Worm (Caenorhabditis elegans) whole organism, midembryonic: ENCODE measurements around the gene Y97E10AR.4.

Experiments
- T22C8.4 ChIP-seq: fragments of 200-800 bp; sonication (Bioruptor generic); IDR thresholded peaks from 2 replicates; pipeline ENCODE4 v1.3.6; 2022; ENCODE audit warnings: missing genetic modification characterization, missing compliant biosample characterization
- flt-1 ChIP-seq: fragments of 200-800 bp; sonication (Bioruptor generic); IDR thresholded peaks from 2 replicates; pipeline ENCODE4 v1.3.6; 2022; ENCODE audit warnings: missing genetic modification characterization, missing compliant biosample characterization
- klf-2 ChIP-seq: fragments of 200-800 bp; sonication (Bioruptor generic); conservative IDR thresholded peaks from 2 replicates; pipeline ENCODE4 v1.3.6; 2022; ENCODE audit warnings: missing genetic modification reagents, missing genetic modification characterization, missing compliant biosample characterization
- med-1 ChIP-seq: sonication (generic microtip); optimal IDR thresholded peaks from 2 replicates; lab custom pipeline; 2017; ENCODE audit warnings: missing genetic modification characterization, mild to moderate bottlenecking, missing compliant biosample characterization, antibody characterized with exemption, missing genetic modification reagents; ENCODE audit not compliant: insufficient read depth
- ref-1 ChIP-seq: fragments of 200-800 bp; sonication (Bioruptor generic); conservative IDR thresholded peaks from 2 replicates; pipeline ENCODE4 v1.3.6; 2022; ENCODE audit warnings: missing genetic modification reagents, missing genetic modification characterization, missing compliant biosample characterization
- tab-1 ChIP-seq: fragments of 200-800 bp; sonication (Bioruptor generic); IDR thresholded peaks from 2 replicates; pipeline ENCODE4 v1.3.6; 2022; ENCODE audit warnings: missing genetic modification characterization, missing compliant biosample characterization
- ztf-23 ChIP-seq: fragments of 200-800 bp; sonication (Bioruptor generic); IDR thresholded peaks from 2 replicates; pipeline ENCODE4 v1.3.6; 2022; ENCODE audit warnings: missing genetic modification reagents, missing genetic modification characterization, missing compliant biosample characterization
- ztf-29 ChIP-seq: fragments of 200-800 bp; sonication (Bioruptor generic); IDR thresholded peaks from 2 replicates; pipeline ENCODE4 v1.3.6; 2022; ENCODE audit warnings: missing genetic modification reagents, missing genetic modification characterization, missing compliant biosample characterization

DNA sequence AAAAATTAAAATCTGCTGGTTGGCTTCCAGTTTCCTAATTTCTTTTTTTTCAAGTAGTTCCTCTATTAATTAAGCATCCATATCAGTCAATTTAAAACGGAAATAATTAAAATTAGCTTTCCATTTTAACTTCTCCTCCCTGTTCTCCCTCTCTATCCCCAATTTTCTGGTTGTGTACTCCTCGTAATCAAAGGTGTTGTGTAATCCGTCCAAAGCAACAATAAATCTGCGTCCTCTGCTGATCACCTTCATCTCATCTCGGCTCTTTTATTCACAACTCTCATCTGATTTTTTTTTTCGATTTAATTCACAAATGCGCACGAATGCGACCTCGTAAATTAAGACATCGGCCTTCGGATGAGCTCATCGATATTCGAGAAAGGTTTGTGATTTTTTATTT, 14.2 kb downstream of the Y97E10AR.4 start, which contains the start of gene Y97E10AR.2:
- TF ChIP-seq flt-1 (no peak), ztf-29 (GFP tag; lab: Robert Waterston, UW) (no peak), med-1 (GFP tag; lab: Kevin White, UChicago) (no peak), ztf-23 (GFP tag; lab: Robert Waterston, UW) (no peak), klf-2 (GFP tag; lab: Robert Waterston, UW) (no peak), tab-1 (no peak), T22C8.4 (GFP tag; lab: Robert Waterston, UW) (no peak), ref-1 (GFP tag; lab: Robert Waterston, UW) (no peak)
